Worm (Caenorhabditis elegans) whole organism, L4 larva: ENCODE data around the gene T28C6.3.
A peak's percentile ranks its signal among the peaks of the same experiment; 100 is the strongest.

ENCODE experiments used
- F26F4.8 ChIP-seq: fragments of 200-800 bp; sonication (Bioruptor generic); conservative IDR thresholded peaks from 2 replicates; pipeline ENCODE4 v1.3.6; 2022; ENCODE audit warnings: missing genetic modification characterization, missing compliant biosample characterization
- F37D6.2 ChIP-seq: sonication (generic microtip); optimal IDR thresholded peaks from 2 replicates; lab custom pipeline; 2016; ENCODE audit warnings: mild to moderate bottlenecking, missing genetic modification characterization, missing compliant biosample characterization
- F44E2.7 ChIP-seq: fragments of 200-800 bp; sonication (Bioruptor generic); IDR thresholded peaks from 2 replicates; pipeline ENCODE4 v2.1.2; 2022; ENCODE audit warnings: missing genetic modification characterization, missing compliant biosample characterization
- F49E8.2 ChIP-seq: sonication (generic microtip); optimal IDR thresholded peaks from 2 replicates; lab custom pipeline; 2016; ENCODE audit warnings: missing compliant biosample characterization, mild to moderate bottlenecking, missing genetic modification characterization, borderline replicate concordance
- T26A8.4 ChIP-seq: fragments of 200-800 bp; sonication (Bioruptor generic); IDR thresholded peaks from 2 replicates; pipeline ENCODE4 v1.3.6; 2022; ENCODE audit warnings: missing genetic modification characterization, missing compliant biosample characterization
- Y5F2A.4 ChIP-seq: fragments of 200-800 bp; sonication (Bioruptor generic); optimal IDR thresholded peaks from 2 replicates; lab custom pipeline; 2018; ENCODE audit warnings: mild to moderate bottlenecking, missing genetic modification characterization, missing compliant biosample characterization
- ZK337.2 ChIP-seq: fragments of 200-800 bp; sonication (Bioruptor generic); IDR thresholded peaks from 2 replicates; pipeline ENCODE4 v1.3.6; 2022; ENCODE audit warnings: missing genetic modification reagents, missing genetic modification characterization, missing compliant biosample characterization
- ZK546.5 ChIP-seq, 2 experiments: sonication (generic microtip); optimal IDR thresholded peaks; 2 replicates each; lab custom pipeline; 2017; ENCODE audit warnings: missing biosample characterization in 2 of 2, missing genetic modification characterization in 2 of 2
- aly-2 ChIP-seq: sonication (generic microtip); optimal IDR thresholded peaks from 2 replicates; lab custom pipeline; 2018; ENCODE audit warnings: missing biosample characterization, missing genetic modification characterization
- ceh-20 ChIP-seq: fragments of 200-800 bp; sonication (Bioruptor generic); IDR thresholded peaks from 2 replicates; pipeline ENCODE4 v1.3.6; 2022; ENCODE audit warnings: missing genetic modification reagents, missing genetic modification characterization, missing compliant biosample characterization
- ceh-32 ChIP-seq: sonication (generic microtip); optimal IDR thresholded peaks from 2 replicates; lab custom pipeline; 2016; ENCODE audit warnings: mild to moderate bottlenecking, missing genetic modification characterization, missing compliant biosample characterization; ENCODE audit not compliant: poor library complexity
- ceh-44 ChIP-seq: fragments of 200-800 bp; sonication (Bioruptor generic); IDR thresholded peaks from 2 replicates; pipeline ENCODE4 v1.3.6; 2022; ENCODE audit warnings: missing genetic modification reagents, missing genetic modification characterization, missing compliant biosample characterization
- cey-2 ChIP-seq: sonication (generic microtip); optimal IDR thresholded peaks from 3 replicates; lab custom pipeline; 2017; ENCODE audit warnings: missing genetic modification characterization, mild to moderate bottlenecking, missing compliant biosample characterization, antibody characterized with exemption, borderline replicate concordance; ENCODE audit not compliant: insufficient read depth
- ctbp-1 ChIP-seq: fragments of 200-800 bp; sonication (Bioruptor generic); IDR thresholded peaks from 2 replicates; pipeline ENCODE4 v1.3.6; 2022; ENCODE audit warnings: missing genetic modification reagents, missing genetic modification characterization, missing compliant biosample characterization
- daf-12 ChIP-seq: fragments of 150-350 bp; optimal IDR thresholded peaks from 2 replicates; lab custom pipeline; 2014; ENCODE audit warnings: missing biosample characterization, missing genetic modification reagents, missing genetic modification characterization
- daf-16 ChIP-seq, 3 experiments: sonication (generic microtip); optimal IDR thresholded peaks; 2 replicates each; lab custom pipeline; 2016 to 2017; ENCODE audit warnings: missing genetic modification characterization in 3 of 3, missing genetic modification reagents in 3 of 3, mild to moderate bottlenecking in 2 of 3, missing compliant biosample characterization in 2 of 3, missing biosample characterization in 1 of 3, moderate library complexity in 1 of 3
- dpl-1 ChIP-seq: fragments of 150-350 bp; optimal IDR thresholded peaks from 2 replicates; lab custom pipeline; 2014; ENCODE audit warnings: missing biosample characterization, missing genetic modification reagents, missing genetic modification characterization
- duxl-1 ChIP-seq: sonication (generic microtip); optimal IDR thresholded peaks from 2 replicates; lab custom pipeline; 2016; ENCODE audit warnings: mild to moderate bottlenecking, missing genetic modification characterization, moderate library complexity, missing compliant biosample characterization; ENCODE audit not compliant: poor library complexity
- dve-1 ChIP-seq: sonication (generic microtip); optimal IDR thresholded peaks from 2 replicates; lab custom pipeline; 2017; ENCODE audit warnings: antibody characterized with exemption, mild to moderate bottlenecking, missing genetic modification characterization, missing compliant biosample characterization; ENCODE audit not compliant: insufficient read depth
- gei-8 ChIP-seq: fragments of 200-800 bp; sonication (Bioruptor generic); optimal IDR thresholded peaks from 2 replicates; lab custom pipeline; 2018; ENCODE audit warnings: mild to moderate bottlenecking, missing genetic modification characterization, missing compliant biosample characterization
- hlh-11 ChIP-seq: fragments of 200-800 bp; sonication (Bioruptor generic); optimal IDR thresholded peaks from 2 replicates; lab custom pipeline; 2018; ENCODE audit warnings: mild to moderate bottlenecking, missing genetic modification characterization, missing compliant biosample characterization
- hlh-30 ChIP-seq: sonication (generic microtip); optimal IDR thresholded peaks from 2 replicates; lab custom pipeline; 2017; ENCODE audit warnings: antibody characterized with exemption, mild to moderate bottlenecking, missing genetic modification characterization, missing compliant biosample characterization; ENCODE audit not compliant: insufficient read depth
- hmg-1.1 ChIP-seq: fragments of 200-800 bp; sonication (Bioruptor generic); IDR thresholded peaks from 2 replicates; pipeline ENCODE4 v1.3.6; 2022; ENCODE audit warnings: missing genetic modification reagents, missing genetic modification characterization, missing compliant biosample characterization
- lin-1 ChIP-seq: fragments of 200-800 bp; sonication (Bioruptor generic); IDR thresholded peaks from 2 replicates; pipeline ENCODE4 v1.3.6; 2022; ENCODE audit warnings: missing genetic modification reagents, missing genetic modification characterization, missing compliant biosample characterization
- lin-13 ChIP-seq: fragments of 150-350 bp; optimal IDR thresholded peaks from 2 replicates; lab custom pipeline; 2014; ENCODE audit warnings: missing biosample characterization, missing genetic modification reagents, missing genetic modification characterization
- lin-38 ChIP-seq: fragments of 200-800 bp; sonication (Bioruptor generic); IDR thresholded peaks from 2 replicates; pipeline ENCODE4 v1.3.6; 2022; ENCODE audit warnings: missing genetic modification reagents, missing genetic modification characterization, missing compliant biosample characterization
- lin-39 ChIP-seq: fragments of 150-350 bp; optimal IDR thresholded peaks from 2 replicates; lab custom pipeline; 2014; ENCODE audit warnings: missing biosample characterization, missing genetic modification reagents, missing genetic modification characterization
- lsy-2 ChIP-seq, 2 experiments: fragments of 150-350 bp in 1 of 2; sonication (generic microtip) in 1 of 2; optimal IDR thresholded peaks; 2 replicates each; lab custom pipeline; 2014 to 2017; ENCODE audit warnings: missing biosample characterization in 2 of 2, missing genetic modification characterization in 2 of 2
- mdl-1 ChIP-seq, 2 experiments: fragments of 150-350 bp in 1 of 2; sonication (generic microtip) in 1 of 2; optimal IDR thresholded peaks; 2 replicates each; lab custom pipeline; 2014 to 2017; ENCODE audit warnings: missing biosample characterization in 2 of 2, missing genetic modification characterization in 2 of 2
- mdt-29 ChIP-seq: fragments of 200-800 bp; sonication (Bioruptor generic); IDR thresholded peaks from 2 replicates; pipeline ENCODE4 v1.3.6; 2022; ENCODE audit warnings: missing genetic modification reagents, missing genetic modification characterization, missing compliant biosample characterization
- mep-1 ChIP-seq: fragments of 150-350 bp; sonication (generic microtip); optimal IDR thresholded peaks from 3 replicates; lab custom pipeline; 2014; ENCODE audit warnings: missing biosample characterization, missing genetic modification characterization
- nhr-102 ChIP-seq: sonication (generic microtip); optimal IDR thresholded peaks from 2 replicates; lab custom pipeline; 2016; ENCODE audit warnings: mild to moderate bottlenecking, missing genetic modification characterization, moderate library complexity, missing compliant biosample characterization
- nhr-111 ChIP-seq: fragments of 200-800 bp; sonication (Bioruptor generic); optimal IDR thresholded peaks from 2 replicates; lab custom pipeline; 2018; ENCODE audit warnings: mild to moderate bottlenecking, missing genetic modification characterization, missing compliant biosample characterization
- nhr-28 ChIP-seq: fragments of 150-350 bp; optimal IDR thresholded peaks from 2 replicates; lab custom pipeline; 2014; ENCODE audit warnings: missing biosample characterization, missing genetic modification characterization
- nhr-6 ChIP-seq: fragments of 150-350 bp; optimal IDR thresholded peaks from 2 replicates; lab custom pipeline; 2014; ENCODE audit warnings: missing biosample characterization, missing genetic modification characterization
- nhr-77 ChIP-seq: fragments of 150-350 bp; optimal IDR thresholded peaks from 2 replicates; lab custom pipeline; 2014; ENCODE audit warnings: missing biosample characterization, missing genetic modification characterization
- pqm-1 ChIP-seq: sonication (generic microtip); optimal IDR thresholded peaks from 2 replicates; lab custom pipeline; 2017; ENCODE audit warnings: missing biosample characterization, missing genetic modification characterization
- rbr-2 ChIP-seq: sonication (generic microtip); optimal IDR thresholded peaks from 2 replicates; lab custom pipeline; 2016; ENCODE audit warnings: missing genotype, missing genetic modification characterization, missing compliant biosample characterization
- set-16 ChIP-seq: fragments of 200-800 bp; sonication (Bioruptor generic); IDR thresholded peaks from 2 replicates; pipeline ENCODE4 v1.3.6; 2022; ENCODE audit warnings: missing genetic modification reagents, missing genetic modification characterization, missing compliant biosample characterization
- skn-1 ChIP-seq: fragments of 150-350 bp; optimal IDR thresholded peaks from 2 replicates; lab custom pipeline; 2014; ENCODE audit warnings: missing biosample characterization, missing genetic modification characterization
- snpc-1.2 ChIP-seq: fragments of 200-800 bp; sonication (Bioruptor generic); IDR thresholded peaks from 2 replicates; pipeline ENCODE4 v1.3.6; 2022; ENCODE audit warnings: missing genetic modification reagents, missing genetic modification characterization, missing compliant biosample characterization
- snpc-4 ChIP-seq: fragments of 150-350 bp; optimal IDR thresholded peaks from 2 replicates; lab custom pipeline; 2014; ENCODE audit warnings: missing biosample characterization, missing genetic modification characterization
- spr-1 ChIP-seq: sonication (generic microtip); optimal IDR thresholded peaks from 2 replicates; lab custom pipeline; 2016; ENCODE audit warnings: mild to moderate bottlenecking, missing genetic modification characterization, missing compliant biosample characterization
- tag-97 ChIP-seq: fragments of 200-800 bp; sonication (Bioruptor generic); IDR thresholded peaks from 2 replicates; pipeline ENCODE4 v1.3.6; 2022; ENCODE audit warnings: missing genetic modification characterization, missing compliant biosample characterization
- unc-39 ChIP-seq: sonication (generic microtip); optimal IDR thresholded peaks from 2 replicates; lab custom pipeline; 2017; ENCODE audit warnings: missing biosample characterization, missing genetic modification characterization
- zfp-2 ChIP-seq: sonication (generic microtip); optimal IDR thresholded peaks from 2 replicates; lab custom pipeline; 2016; ENCODE audit warnings: mild to moderate bottlenecking, missing genetic modification characterization, missing compliant biosample characterization
- zfp-3 ChIP-seq: fragments of 200-800 bp; sonication (Bioruptor generic); conservative IDR thresholded peaks from 2 replicates; pipeline ENCODE4 v1.3.6; 2022; ENCODE audit warnings: missing genetic modification reagents, missing genetic modification characterization, missing compliant biosample characterization
- zip-11 ChIP-seq: fragments of 200-800 bp; sonication (Bioruptor generic); IDR thresholded peaks from 2 replicates; pipeline ENCODE4 v1.3.6; 2022; ENCODE audit warnings: missing genetic modification characterization, missing compliant biosample characterization
- ztf-11 ChIP-seq: fragments of 150-350 bp; optimal IDR thresholded peaks from 2 replicates; lab custom pipeline; 2014; ENCODE audit warnings: missing biosample characterization, missing genetic modification characterization

Gene T28C6.3

ce11 chrIV:8794895-8795665 is 25.1 kb upstream of the T28C6.3 start (continued):
- TF ChIP-seq zfp-2 (tag; lab: Kevin White, UChicago) (no peak), nhr-102 (tag; lab: Kevin White, UChicago) (peak; percentile 66), zfp-3 (GFP tag; lab: Robert Waterston, UW) (no peak), ceh-32 (tag; lab: Kevin White, UChicago) (peak; percentile 15), lin-1 (GFP tag; lab: Robert Waterston, UW) (peak; percentile 50; the same call in 1 of the 2 replicates), spr-1 (tag; lab: Kevin White, UChicago) (peak; percentile 53), F49E8.2 (tag; lab: Kevin White, UChicago) (no peak), nhr-111 (no peak), ztf-11 (tag; lab: Kevin White, UChicago) (no peak), ZK337.2 (GFP tag; lab: Robert Waterston, UW) (no peak), lin-13 (GFP tag; lab: Kevin White, UChicago) (peak; percentile 81), rbr-2 (peak; percentile 86), hmg-1.1 (GFP tag; lab: Robert Waterston, UW) (peak; percentile 90), nhr-28 (tag; lab: Kevin White, UChicago) (peak; percentile 70), set-16 (GFP tag; lab: Robert Waterston, UW) (peak; percentile 100), cey-2 (tag; lab: Kevin White, UChicago) (peak; percentile 93), daf-16 (GFP tag; optimal IDR thresholded peaks at IDR 0.05; lab: Kevin White, UChicago) (peak; percentile 51 to 71), daf-16 (tag; optimal IDR thresholded peaks at IDR 0.05; lab: Kevin White, UChicago) (peak; percentile 62), nhr-77 (tag; lab: Kevin White, UChicago) (peak; percentile 93), gei-8 (peak; percentile 68), tag-97 (GFP tag; lab: Robert Waterston, UW) (no peak), snpc-4 (tag; lab: Kevin White, UChicago) (no peak), lin-38 (GFP tag; lab: Robert Waterston, UW) (peak; percentile 59; the same call in 1 of the 2 replicates), skn-1 (tag; lab: Kevin White, UChicago) (no peak), T26A8.4 (GFP tag; lab: Robert Waterston, UW) (peak; percentile 68; the same call in 1 of the 2 replicates), zip-11 (no peak), hlh-11 (peak; percentile 99), lin-39 (tag; lab: Kevin White, UChicago) (peak; percentile 52), nhr-6 (tag; lab: Kevin White, UChicago) (peak; percentile 51), F37D6.2 (tag; lab: Kevin White, UChicago) (peak; percentile 72), ceh-44 (GFP tag; lab: Robert Waterston, UW) (0 out of 2 replicates have a peak, but pooled peaks have one; percentile 31), Y5F2A.4 (GFP tag; lab: Kevin White, UChicago) (no peak), dpl-1 (GFP tag; lab: Kevin White, UChicago) (no peak), duxl-1 (tag; lab: Kevin White, UChicago) (peak; percentile 2), F26F4.8 (GFP tag; lab: Robert Waterston, UW) (no peak), unc-39 (no peak), F44E2.7 (GFP tag; lab: Robert Waterston, UW) (no peak), lsy-2 (tag; optimal IDR thresholded peaks at IDR 0.05; lab: Kevin White, UChicago) (peak; percentile 70 to 78), dve-1 (tag; lab: Kevin White, UChicago) (peak; percentile 90), hlh-30 (peak; percentile 96), ceh-20 (GFP tag; lab: Robert Waterston, UW) (peak; percentile 68), snpc-1.2 (GFP tag; lab: Robert Waterston, UW) (no peak), daf-12 (tag; lab: Kevin White, UChicago) (no peak), ZK546.5 (tag; optimal IDR thresholded peaks at IDR 0.05; lab: Kevin White, UChicago) (no peak), mdl-1 (tag; optimal IDR thresholded peaks at IDR 0.05; lab: Kevin White, UChicago) (peak; percentile 73 to 97), mdt-29 (GFP tag; lab: Robert Waterston, UW) (no peak), aly-2 (tag; lab: Kevin White, UChicago) (no peak), ctbp-1 (GFP tag; lab: Robert Waterston, UW) (peak; percentile 87), pqm-1 (tag; lab: Kevin White, UChicago) (peak; percentile 68), mep-1 (tag; lab: Kevin White, UChicago) (peak; percentile 96)
